Fruit fly (Drosophila melanogaster): ENCODE data around the gene Ddrgk1.

Gene Ddrgk1

DNA sequence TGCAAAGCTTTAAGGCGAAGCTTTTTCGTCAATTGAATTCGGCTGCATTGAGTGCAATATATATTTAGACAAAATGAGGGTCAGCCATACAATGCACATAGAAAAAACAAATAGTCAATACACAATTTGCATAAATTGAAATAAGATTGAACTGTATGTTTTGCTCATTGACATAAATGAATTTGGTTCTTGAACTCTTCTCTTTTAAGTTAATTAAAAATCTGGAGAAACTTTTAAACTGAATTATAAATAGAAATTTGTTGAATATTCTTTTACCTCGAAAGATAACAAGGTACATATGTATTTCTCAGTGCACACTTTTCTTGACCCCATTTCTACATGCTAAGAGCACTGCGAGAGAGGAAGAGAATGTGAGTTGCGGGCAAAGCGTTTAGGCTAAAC, 8.6 kb upstream of the Ddrgk1 start:
- TF ChIP-seq CG13204 (GFP tag; optimal IDR thresholded peaks at IDR 0.05) = no peak
- peak; percentile 50 for TF ChIP-seq CG32121 (GFP tag; IDR thresholded peaks at IDR 0.05)
- no peak for TF ChIP-seq CG14655 (GFP tag; optimal IDR thresholded peaks at IDR 0.05)
- peak; percentile 18 for TF ChIP-seq CG17806 (tag; optimal IDR thresholded peaks at IDR 0.05)
- peak; percentile 2 for TF ChIP-seq Ets98B (GFP tag; IDR thresholded peaks at IDR 0.05)
- TF ChIP-seq CG9948 (tag; optimal IDR thresholded peaks at IDR 0.05) = no peak
- TF ChIP-seq rn (GFP tag; IDR thresholded peaks at IDR 0.05) = 0 out of 2 replicates have a peak, but pooled peaks have one; percentile 11
- TF ChIP-seq CG8301 (tag; optimal IDR thresholded peaks at IDR 0.05) = peak; percentile 65
- TF ChIP-seq Pif1A (GFP tag; optimal IDR thresholded peaks at IDR 0.05) = peak; percentile 14

DNA sequence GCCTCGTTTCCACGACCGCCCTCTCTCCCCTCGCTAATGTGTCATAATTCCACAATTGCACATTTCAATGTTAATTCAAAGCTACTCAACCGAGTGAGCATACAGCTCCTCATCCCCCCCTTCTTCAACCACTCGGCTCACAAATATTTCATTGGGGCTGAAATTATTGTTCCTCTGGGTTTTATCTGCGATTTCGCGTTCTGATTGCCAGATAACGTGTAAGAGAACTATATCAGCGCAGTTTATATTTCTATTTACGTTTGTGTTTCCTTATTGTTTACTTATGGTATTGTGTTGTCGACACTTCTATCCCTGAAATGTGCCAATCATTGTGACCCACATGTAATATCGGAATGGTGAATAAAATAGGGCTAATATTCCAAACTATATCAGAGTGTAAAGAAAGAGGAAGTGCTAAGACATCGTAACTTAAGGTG, 8.1 kb upstream of the Ddrgk1 start:
- TF ChIP-seq CG34367 (tag; optimal IDR thresholded peaks at IDR 0.05) (no peak), CG8301 (tag; optimal IDR thresholded peaks at IDR 0.05) (no peak), CG13204 (GFP tag; optimal IDR thresholded peaks at IDR 0.05) (no peak), CG10348 (GFP tag; IDR thresholded peaks at IDR 0.05) (no peak), Pif1A (GFP tag; optimal IDR thresholded peaks at IDR 0.05) (no peak), EcR (GFP tag; optimal IDR thresholded peaks at IDR 0.05) (no peak), CG17806 (tag; optimal IDR thresholded peaks at IDR 0.05) (no peak), Pif1B (GFP tag; optimal IDR thresholded peaks at IDR 0.05) (no peak), D1 (tag; optimal IDR thresholded peaks at IDR 0.05) (no peak), CG15710 (tag; optimal IDR thresholded peaks at IDR 0.05) (no peak), CG4496 (GFP tag; IDR thresholded peaks at IDR 0.05) (no peak), CG8159 (tag; optimal IDR thresholded peaks at IDR 0.05) (no peak), gl (tag; optimal IDR thresholded peaks at IDR 0.05) (no peak), fd96Ca (GFP tag; IDR thresholded peaks at IDR 0.05) (no peak), CG32121 (GFP tag; IDR thresholded peaks at IDR 0.05) (no peak), rn (GFP tag; IDR thresholded peaks at IDR 0.05) (no peak), CG12605 (GFP tag; IDR thresholded peaks at IDR 0.05) (no peak), Snoo (tag; optimal IDR thresholded peaks at IDR 0.05) (no peak), CG9948 (tag; optimal IDR thresholded peaks at IDR 0.05) (no peak)

DNA sequence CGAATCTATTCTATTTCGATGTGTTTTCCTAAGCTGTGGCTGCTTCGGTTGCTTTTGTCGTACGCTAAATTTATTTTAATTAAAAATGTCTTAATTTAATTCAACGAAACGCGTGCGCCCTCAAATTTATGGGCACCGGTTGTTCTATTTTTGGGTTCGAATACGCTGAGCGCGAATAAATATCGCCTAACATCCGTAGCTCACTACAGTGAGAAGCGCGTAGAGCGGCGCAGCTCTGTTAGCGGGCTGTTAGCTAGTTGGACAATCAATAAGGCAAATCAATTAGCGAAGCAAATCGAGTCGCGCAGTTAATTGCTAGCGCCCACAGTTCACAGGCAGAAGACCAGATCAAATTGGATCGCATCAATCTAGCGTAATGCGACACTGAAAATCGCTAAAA, 4.8 kb upstream of the Ddrgk1 start:
- TF ChIP-seq fd96Ca (GFP tag; IDR thresholded peaks at IDR 0.05) (no peak), CG15710 (tag; optimal IDR thresholded peaks at IDR 0.05) (no peak), CG14655 (GFP tag; optimal IDR thresholded peaks at IDR 0.05) (no peak), CG9948 (tag; optimal IDR thresholded peaks at IDR 0.05) (no peak), CG8301 (tag; optimal IDR thresholded peaks at IDR 0.05) (no peak), CG13204 (GFP tag; optimal IDR thresholded peaks at IDR 0.05) (no peak), rn (GFP tag; IDR thresholded peaks at IDR 0.05) (no peak), CG17806 (tag; optimal IDR thresholded peaks at IDR 0.05) (no peak), Pif1A (GFP tag; optimal IDR thresholded peaks at IDR 0.05) (no peak), CG32121 (GFP tag; IDR thresholded peaks at IDR 0.05) (no peak), CG34367 (tag; optimal IDR thresholded peaks at IDR 0.05) (no peak), CG8159 (tag; optimal IDR thresholded peaks at IDR 0.05) (no peak), Pif1B (GFP tag; optimal IDR thresholded peaks at IDR 0.05) (no peak)

DNA sequence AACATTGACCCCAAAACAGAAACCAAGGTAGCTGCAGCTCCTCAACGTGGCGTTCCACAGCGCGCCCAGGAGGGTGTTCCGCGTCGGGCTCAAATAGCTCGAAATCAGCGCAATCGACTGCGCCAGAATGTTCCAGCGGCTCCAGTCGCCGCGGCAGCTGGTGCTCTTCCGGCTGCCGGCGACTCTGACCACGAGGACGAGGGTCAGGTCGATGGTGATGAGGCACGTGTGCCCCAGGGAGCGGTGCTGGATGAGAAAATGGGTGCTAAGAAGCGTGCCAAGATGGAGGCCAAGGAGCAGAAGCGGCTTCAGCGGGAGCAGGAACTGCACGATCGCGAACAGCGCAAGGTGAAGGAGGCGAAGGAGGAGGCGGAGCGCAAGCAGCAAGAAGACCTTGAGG, 411 bp downstream of the Ddrgk1 start:
- TF ChIP-seq CG8159 (tag; optimal IDR thresholded peaks at IDR 0.05) (no peak), CG32121 (GFP tag; IDR thresholded peaks at IDR 0.05) (0 out of 2 replicates have a peak, but pooled peaks have one; percentile 22)

DNA sequence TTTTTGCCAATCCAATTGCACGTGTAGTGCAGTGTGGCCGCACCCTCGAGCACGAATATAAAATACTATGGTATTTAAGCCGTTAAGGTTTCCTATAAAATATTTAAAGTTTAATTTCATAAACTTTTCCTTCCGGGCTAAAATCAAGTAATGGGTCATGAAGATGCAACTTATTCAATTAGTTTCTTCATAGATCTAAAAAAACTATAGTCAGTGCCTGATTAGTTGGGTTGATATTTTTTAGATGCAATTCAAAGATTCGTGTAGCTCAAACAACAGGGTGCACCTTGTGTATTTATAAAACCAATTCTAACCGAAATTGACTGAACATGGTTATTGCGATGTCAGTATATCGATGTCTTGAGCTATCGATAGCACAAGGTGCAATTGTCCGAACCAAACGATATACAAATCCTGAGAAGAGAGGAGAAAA, 3.9 kb downstream of the Ddrgk1 start, which contains the start of the genes Smyd5 and Oga:
TSS of gene Smyd5 (minus strand) at position 59 of the 433 bp plus-strand sequence.
TSS of gene Oga (plus strand) at position 345 of the 433 bp plus-strand sequence.
- TF ChIP-seq CG34367 (tag; optimal IDR thresholded peaks at IDR 0.05) (no peak), CG4496 (GFP tag; IDR thresholded peaks at IDR 0.05) (0 out of 3 replicates have a peak, but pooled peaks have one; percentile 26), CG15710 (tag; optimal IDR thresholded peaks at IDR 0.05) (peak; percentile 8), CG32121 (GFP tag; IDR thresholded peaks at IDR 0.05) (no peak), Snoo (tag; optimal IDR thresholded peaks at IDR 0.05) (peak; percentile 0)

DNA sequence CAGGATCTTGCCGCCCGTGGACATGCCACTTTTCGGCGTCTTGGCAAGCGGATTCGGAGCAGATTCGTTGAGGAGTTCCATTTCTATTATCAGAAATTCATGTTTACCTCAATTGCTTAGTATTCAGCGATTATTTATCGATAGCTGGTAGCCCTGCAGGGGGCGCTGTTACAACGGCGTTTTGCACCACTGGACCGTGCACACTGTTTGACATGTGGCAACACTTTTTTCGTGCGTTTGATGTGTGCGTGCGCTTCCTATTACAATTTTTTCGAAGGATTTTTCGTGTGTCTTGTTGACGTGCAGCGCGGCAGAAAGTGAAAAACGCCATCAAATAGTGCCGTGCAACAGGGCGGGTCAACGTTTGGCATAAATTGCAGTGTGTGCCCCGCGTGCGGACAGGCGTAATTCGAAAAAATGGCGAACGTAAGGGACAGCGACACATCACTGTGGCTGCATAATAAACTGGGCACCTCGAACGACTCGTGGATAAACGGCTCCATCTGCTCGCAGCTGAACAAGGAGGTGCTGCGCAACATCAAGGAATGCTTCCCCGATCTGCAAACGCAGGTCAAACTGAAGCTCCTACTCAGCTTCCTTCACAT, 8.7 kb downstream of the Ddrgk1 start, which contains the start of the genes CG3337 and Nelf-A:
TSS of gene CG3337 (minus strand) at position 132 of the 605 bp plus-strand sequence.
TSS of gene Nelf-A (plus strand) at position 252 of the 605 bp plus-strand sequence.
- TF ChIP-seq rn (GFP tag; IDR thresholded peaks at IDR 0.05) (peak; percentile 38; the same call in 1 of the 2 replicates), CG34367 (tag; optimal IDR thresholded peaks at IDR 0.05) (peak; percentile 13), fd96Ca (GFP tag; IDR thresholded peaks at IDR 0.05) (0 out of 3 replicates have a peak, but pooled peaks have one; percentile 21), D1 (tag; optimal IDR thresholded peaks at IDR 0.05) (no peak), CG15710 (tag; optimal IDR thresholded peaks at IDR 0.05) (peak; percentile 41), CG12605 (GFP tag; IDR thresholded peaks at IDR 0.05) (0 out of 2 replicates have a peak, but pooled peaks have one; percentile 13), Snoo (tag; optimal IDR thresholded peaks at IDR 0.05) (peak; percentile 53), Pif1B (GFP tag; optimal IDR thresholded peaks at IDR 0.05) (no peak), Ets98B (GFP tag; IDR thresholded peaks at IDR 0.05) (peak; percentile 48), CG4496 (GFP tag; IDR thresholded peaks at IDR 0.05) (peak; percentile 77), gl (tag; optimal IDR thresholded peaks at IDR 0.05) (no peak), EcR (GFP tag; optimal IDR thresholded peaks at IDR 0.05) (no peak)
